Fruit fly (Drosophila melanogaster): ENCODE results near the gene tara.

Gene tara

dm6 chr3R:16241102-16241779, 15.8 kb downstream of the tara start (continued):
- TF ChIP-seq CG9797 (GFP tag; optimal IDR thresholded peaks at IDR 0.05): no peak
- TF ChIP-seq MBD-R2 (GFP tag; IDR thresholded peaks at IDR 0.05): no peak
- peak; percentile 51 for TF ChIP-seq CG2678 (tag; optimal IDR thresholded peaks at IDR 0.05)
- TF ChIP-seq ab (GFP tag; optimal IDR thresholded peaks at IDR 0.05): peak; percentile 51
- TF ChIP-seq ranshi (GFP tag; IDR thresholded peaks at IDR 0.05): no peak
- peak; percentile 48 for TF ChIP-seq ash1 (GFP tag; optimal IDR thresholded peaks at IDR 0.05)
- no peak for TF ChIP-seq ci (GFP tag; IDR thresholded peaks at IDR 0.05)
- no peak for TF ChIP-seq ap (GFP tag; IDR thresholded peaks at IDR 0.05)
- peak; percentile 84 for TF ChIP-seq twi (tag; optimal IDR thresholded peaks at IDR 0.05)
- no peak for TF ChIP-seq ro (GFP tag; IDR thresholded peaks at IDR 0.05)
- TF ChIP-seq NfI (GFP tag; optimal IDR thresholded peaks at IDR 0.05): peak; percentile 49
- peak; percentile 45 for TF ChIP-seq CG8290 (GFP tag; optimal IDR thresholded peaks at IDR 0.05)
- peak; percentile 22 to 90 for TF ChIP-seq CG8290 (tag; optimal IDR thresholded peaks at IDR 0.05)
- no peak for TF ChIP-seq HLH4C (GFP tag; IDR thresholded peaks at IDR 0.05; ENCODE audit: partially characterized antibody)
- TF ChIP-seq CG32767 (GFP tag; IDR thresholded peaks at IDR 0.05): no peak
- TF ChIP-seq CG30403 (GFP tag; optimal IDR thresholded peaks at IDR 0.05): no peak
- TF ChIP-seq Ets97D (GFP tag; optimal IDR thresholded peaks at IDR 0.05): no peak
- TF ChIP-seq fd3F (GFP tag; optimal IDR thresholded peaks at IDR 0.05): no peak
- no peak for TF ChIP-seq CG42726 (GFP tag; IDR thresholded peaks at IDR 0.05; ENCODE audit: partially characterized antibody)
- TF ChIP-seq Doc2 (GFP tag; IDR thresholded peaks at IDR 0.05): no peak
- TF ChIP-seq Mad (GFP tag; optimal IDR thresholded peaks at IDR 0.05): peak; percentile 30
- TF ChIP-seq z (GFP tag; IDR thresholded peaks at IDR 0.05): no peak
- TF ChIP-seq nerfin-2 (GFP tag; IDR thresholded peaks at IDR 0.05; ENCODE audit: partially characterized antibody): no peak
- no peak for TF ChIP-seq al (GFP tag; IDR thresholded peaks at IDR 0.05)
- no peak for TF ChIP-seq ham (GFP tag; IDR thresholded peaks at IDR 0.05)
- peak; percentile 33 for TF ChIP-seq NK7.1 (GFP tag; optimal IDR thresholded peaks at IDR 0.05)
- no peak for TF ChIP-seq CG32532 (GFP tag; IDR thresholded peaks at IDR 0.05)
- TF ChIP-seq CG18011 (GFP tag; optimal IDR thresholded peaks at IDR 0.05): no peak
- TF ChIP-seq Hsf (GFP tag; optimal IDR thresholded peaks at IDR 0.05): peak; percentile 38
- no peak for TF ChIP-seq CG4282 (GFP tag; optimal IDR thresholded peaks at IDR 0.05)
- TF ChIP-seq mam (GFP tag; optimal IDR thresholded peaks at IDR 0.05): peak; percentile 48
- no peak for TF ChIP-seq B-H1 (GFP tag; IDR thresholded peaks at IDR 0.05)
- no peak for TF ChIP-seq Dbx (GFP tag; IDR thresholded peaks at IDR 0.05)
- peak; percentile 43 for TF ChIP-seq maf-S (GFP tag; optimal IDR thresholded peaks at IDR 0.05)
- TF ChIP-seq CG2129 (GFP tag; IDR thresholded peaks at IDR 0.05; ENCODE audit: partially characterized antibody): no peak
- TF ChIP-seq chinmo (GFP tag; IDR thresholded peaks at IDR 0.05; ENCODE audit: partially characterized antibody): no peak
- no peak for TF ChIP-seq disco-r (GFP tag; optimal IDR thresholded peaks at IDR 0.05)
- no peak for TF ChIP-seq H15 (GFP tag; IDR thresholded peaks at IDR 0.05)
- TF ChIP-seq CG31388 (GFP tag; optimal IDR thresholded peaks at IDR 0.05): no peak
- no peak for TF ChIP-seq otp (GFP tag; IDR thresholded peaks at IDR 0.05)
- peak; percentile 10 for TF ChIP-seq az2 (GFP tag; optimal IDR thresholded peaks at IDR 0.05)
- TF ChIP-seq Taf1 (GFP tag; IDR thresholded peaks at IDR 0.05): no peak
- no peak for TF ChIP-seq vnd (GFP tag; IDR thresholded peaks at IDR 0.05; ENCODE audit: partially characterized antibody)
- peak; percentile 77 for TF ChIP-seq Hmr (GFP tag; optimal IDR thresholded peaks at IDR 0.05)
- TF ChIP-seq amos (GFP tag; IDR thresholded peaks at IDR 0.05; ENCODE audit: partially characterized antibody): no peak
- TF ChIP-seq tup (GFP tag; optimal IDR thresholded peaks at IDR 0.05): no peak
- peak in 1 of 3 experiments; percentile 41 for TF ChIP-seq lola (GFP tag; optimal IDR thresholded peaks at IDR 0.05)
- TF ChIP-seq CG14860 (GFP tag; IDR thresholded peaks at IDR 0.05; ENCODE audit: partially characterized antibody): no peak
- no peak for TF ChIP-seq CG12104 (GFP tag; optimal IDR thresholded peaks at IDR 0.05)
- TF ChIP-seq CG18599 (GFP tag; optimal IDR thresholded peaks at IDR 0.05): peak; percentile 33
- no peak for TF ChIP-seq so (GFP tag; IDR thresholded peaks at IDR 0.05)
